Fruit fly (Drosophila melanogaster) whole organism, embryonic: ENCODE results near the gene Vsx1.

Source experiments
- CG10209 ChIP-seq: fragments of 200-800 bp; sonication (Bioruptor generic); optimal IDR thresholded peaks from 3 replicates; lab custom pipeline; 2017; ENCODE audit warnings: missing biosample characterization, mild to moderate bottlenecking, missing genetic modification characterization, missing genetic modification reagents
- CG10543 ChIP-seq: fragments of 200-800 bp; sonication (Bioruptor generic); optimal IDR thresholded peaks from 3 replicates; lab custom pipeline; 2017; ENCODE audit warnings: missing biosample characterization, mild to moderate bottlenecking, missing genetic modification characterization, moderate library complexity
- CG12299 ChIP-seq: fragments of 200-800 bp; sonication (Bioruptor generic); optimal IDR thresholded peaks from 2 replicates; lab custom pipeline; 2018; ENCODE audit warnings: missing biosample characterization, mild to moderate bottlenecking, missing genetic modification characterization
- CG13624 ChIP-seq: fragments of 200-800 bp; sonication (Bioruptor generic); optimal IDR thresholded peaks from 2 replicates; lab custom pipeline; 2016; ENCODE audit warnings: missing biosample characterization, missing genetic modification characterization
- CG1529 ChIP-seq: fragments of 200-800 bp; sonication (Bioruptor generic); optimal IDR thresholded peaks from 3 replicates; lab custom pipeline; 2018; ENCODE audit warnings: missing biosample characterization, missing genetic modification characterization
- CG15479 ChIP-seq: fragments of 200-800 bp; sonication (Bioruptor generic); optimal IDR thresholded peaks from 3 replicates; lab custom pipeline; 2019; ENCODE audit warnings: missing biosample characterization, mild to moderate bottlenecking, missing genetic modification characterization, moderate library complexity
- CG15601 ChIP-seq: fragments of 200-800 bp; sonication (Bioruptor generic); optimal IDR thresholded peaks from 3 replicates; lab custom pipeline; 2019; ENCODE audit warnings: missing biosample characterization, mild to moderate bottlenecking, missing genetic modification characterization, moderate library complexity
- CG17568 ChIP-seq: fragments of 200-800 bp; sonication (Bioruptor generic); optimal IDR thresholded peaks from 2 replicates; lab custom pipeline; 2018; ENCODE audit warnings: missing biosample characterization, mild to moderate bottlenecking, missing genetic modification characterization, moderate library complexity
- CG17829 ChIP-seq: fragments of 200-800 bp; optimal IDR thresholded peaks from 2 replicates; lab custom pipeline; 2019; ENCODE audit warnings: missing biosample characterization, mild to moderate bottlenecking, missing genetic modification characterization, moderate library complexity
- CG2129 ChIP-seq: fragments of 200-800 bp; sonication (Bioruptor generic); IDR thresholded peaks from 2 replicates; pipeline ENCODE4 v1.3.6; 2022; ENCODE audit warnings: missing biosample characterization, missing genetic modification characterization; ENCODE audit not compliant: partially characterized antibody
- CG2202 ChIP-seq: fragments of 200-800 bp; sonication (Bioruptor generic); optimal IDR thresholded peaks from 2 replicates; lab custom pipeline; 2018; ENCODE audit warnings: missing biosample characterization, mild to moderate bottlenecking, missing genetic modification characterization
- CG3281 ChIP-seq: fragments of 200-800 bp; sonication (Bioruptor generic); optimal IDR thresholded peaks from 3 replicates; lab custom pipeline; 2017; ENCODE audit warnings: missing biosample characterization, mild to moderate bottlenecking, missing genetic modification characterization
- CG3407 ChIP-seq: fragments of 200-800 bp; sonication (Bioruptor generic); optimal IDR thresholded peaks from 2 replicates; lab custom pipeline; 2018; ENCODE audit warnings: missing biosample characterization, mild to moderate bottlenecking, missing genetic modification characterization
- CG4707 ChIP-seq: fragments of 200-800 bp; sonication (Bioruptor generic); optimal IDR thresholded peaks from 2 replicates; lab custom pipeline; 2018; ENCODE audit warnings: missing biosample characterization, mild to moderate bottlenecking, missing genetic modification characterization, moderate library complexity
- CG5180 ChIP-seq: fragments of 200-800 bp; sonication (Bioruptor generic); optimal IDR thresholded peaks from 3 replicates; lab custom pipeline; 2017; ENCODE audit warnings: missing biosample characterization, missing genetic modification characterization, mild to moderate bottlenecking, moderate library complexity, missing genetic modification reagents
- CG5245 ChIP-seq: fragments of 200-800 bp; sonication (Bioruptor generic); optimal IDR thresholded peaks from 3 replicates; lab custom pipeline; 2016; ENCODE audit warnings: missing biosample characterization, missing genetic modification characterization
- CG6175 ChIP-seq: fragments of 200-800 bp; sonication (Bioruptor generic); IDR thresholded peaks from 3 replicates; pipeline ENCODE4 v1.3.6; 2022; ENCODE audit warnings: missing biosample characterization, missing genetic modification characterization
- CG6791 ChIP-seq: fragments of 200-800 bp; sonication (Bioruptor generic); IDR thresholded peaks from 3 replicates; pipeline ENCODE4 v1.3.6; 2022; ENCODE audit warnings: missing biosample characterization, missing genetic modification characterization; ENCODE audit not compliant: partially characterized antibody
- CG7786 ChIP-seq: fragments of 200-800 bp; sonication (Bioruptor generic); optimal IDR thresholded peaks from 2 replicates; lab custom pipeline; 2016; ENCODE audit warnings: missing biosample characterization, missing genetic modification characterization
- CG8944 ChIP-seq: fragments of 200-800 bp; sonication (Bioruptor generic); optimal IDR thresholded peaks from 3 replicates; lab custom pipeline; 2016; ENCODE audit warnings: missing biosample characterization, missing genetic modification characterization
- CG9817 ChIP-seq: fragments of 200-800 bp; sonication (Bioruptor generic); optimal IDR thresholded peaks from 2 replicates; lab custom pipeline; 2018; ENCODE audit warnings: missing biosample characterization, mild to moderate bottlenecking, missing genetic modification characterization, moderate library complexity
- Chrac-16 ChIP-seq: fragments of 200-800 bp; sonication (Bioruptor generic); optimal IDR thresholded peaks from 3 replicates; lab custom pipeline; 2016; ENCODE audit warnings: missing biosample characterization, missing genetic modification characterization
- D ChIP-seq, 2 experiments: fragments of 200-800 bp in 1 of 2; fragments of >200 bp in 1 of 2; sonication (Bioruptor generic) in 1 of 2; optimal IDR thresholded peaks; 2 replicates in 1 of 2; 3 replicates in 1 of 2; lab custom pipeline; 2017; ENCODE audit warnings: mild to moderate bottlenecking in 1 of 2, missing biosample characterization in 1 of 2, missing genetic modification characterization in 1 of 2, missing genetic modification reagents in 1 of 2
- D19A ChIP-seq: fragments of 200-800 bp; optimal IDR thresholded peaks from 3 replicates; lab custom pipeline; 2019; ENCODE audit warnings: missing biosample characterization, mild to moderate bottlenecking, missing genetic modification characterization, moderate library complexity
- Drgx ChIP-seq: fragments of 200-800 bp; sonication (Bioruptor generic); IDR thresholded peaks from 2 replicates; pipeline ENCODE4 v1.3.6; 2022; ENCODE audit warnings: missing biosample characterization, missing genetic modification characterization
- Ets65A ChIP-seq: fragments of 200-800 bp; sonication (Bioruptor generic); peaks from one replicate; lab custom pipeline; 2016; ENCODE audit warnings: missing biosample characterization, missing genetic modification characterization
- H15 ChIP-seq: fragments of 200-800 bp; sonication (Bioruptor generic); IDR thresholded peaks from 3 replicates; pipeline ENCODE4 v1.3.6; 2022; ENCODE audit warnings: missing biosample characterization, missing genetic modification characterization
- Hmr ChIP-seq: fragments of 200-800 bp; sonication (Bioruptor generic); optimal IDR thresholded peaks from 3 replicates; lab custom pipeline; 2017; ENCODE audit warnings: mild to moderate bottlenecking, missing biosample characterization, missing genetic modification reagents, missing genetic modification characterization
- Kr ChIP-seq: fragments of 200-800 bp; sonication (Bioruptor generic); optimal IDR thresholded peaks from 2 replicates; lab custom pipeline; 2017; ENCODE audit warnings: missing biosample characterization, mild to moderate bottlenecking, missing genetic modification characterization
- Lim3 ChIP-seq: fragments of 200-800 bp; sonication (Bioruptor generic); IDR thresholded peaks from 2 replicates; pipeline ENCODE4 v1.3.6; 2022; ENCODE audit warnings: missing biosample characterization, missing genetic modification characterization
- NK7.1 ChIP-seq: fragments of 200-800 bp; sonication (Bioruptor generic); optimal IDR thresholded peaks from 3 replicates; lab custom pipeline; 2016; ENCODE audit warnings: missing biosample characterization, missing genetic modification characterization
- Ptx1 ChIP-seq: fragments of 200-800 bp; sonication (Bioruptor generic); IDR thresholded peaks from 2 replicates; pipeline ENCODE4 v1.3.6; 2022; ENCODE audit warnings: missing biosample characterization, missing genetic modification characterization
- Sox102F ChIP-seq: fragments of 200-800 bp; sonication (Bioruptor generic); optimal IDR thresholded peaks from 2 replicates; lab custom pipeline; 2018; ENCODE audit warnings: missing biosample characterization, mild to moderate bottlenecking, missing genetic modification characterization, moderate library complexity
- Xbp1 ChIP-seq: fragments of 200-800 bp; sonication (Bioruptor generic); optimal IDR thresholded peaks from 3 replicates; lab custom pipeline; 2016; ENCODE audit warnings: missing biosample characterization, mild to moderate bottlenecking, missing genetic modification characterization
- ase ChIP-seq: fragments of 200-800 bp; sonication (Bioruptor generic); IDR thresholded peaks from 3 replicates; pipeline ENCODE4 v1.3.6; 2022; ENCODE audit warnings: missing biosample characterization, missing genetic modification characterization
- bbx ChIP-seq: fragments of 200-800 bp; sonication (Bioruptor generic); IDR thresholded peaks from 2 replicates; pipeline ENCODE4 v1.3.6; 2022; ENCODE audit warnings: missing biosample characterization, missing genetic modification characterization; ENCODE audit not compliant: partially characterized antibody
- chif ChIP-seq, 2 experiments: fragments of 200-800 bp; sonication (Bioruptor generic); optimal IDR thresholded peaks; 3 replicates each; lab custom pipeline; 2016; ENCODE audit warnings: missing biosample characterization in 2 of 2, missing genetic modification characterization in 2 of 2
- crc ChIP-seq: fragments of 200-800 bp; sonication (Bioruptor generic); optimal IDR thresholded peaks from 2 replicates; lab custom pipeline; 2016; ENCODE audit warnings: missing biosample characterization, missing genetic modification characterization
- croc ChIP-seq: fragments of 200-800 bp; sonication (Bioruptor generic); conservative IDR thresholded peaks from 3 replicates; pipeline ENCODE4 v1.3.6; 2022; ENCODE audit warnings: missing biosample characterization, missing genetic modification characterization
- dpn ChIP-seq, 2 experiments: fragments of 200-800 bp; sonication (Bioruptor generic); optimal IDR thresholded peaks; 3 replicates each; lab custom pipeline; 2016; ENCODE audit warnings: missing biosample characterization in 2 of 2, missing genetic modification characterization in 2 of 2
- gce ChIP-seq: fragments of 200-800 bp; sonication (Bioruptor generic); IDR thresholded peaks from 3 replicates; pipeline ENCODE4 v1.3.6; 2022; ENCODE audit warnings: missing biosample characterization, missing genetic modification characterization
- gcm ChIP-seq: fragments of 200-800 bp; sonication (Bioruptor generic); optimal IDR thresholded peaks from 2 replicates; lab custom pipeline; 2019; ENCODE audit warnings: missing biosample characterization, mild to moderate bottlenecking, missing genetic modification characterization, moderate library complexity
- ken ChIP-seq: fragments of 200-800 bp; sonication (Bioruptor generic); IDR thresholded peaks from 3 replicates; pipeline ENCODE4 v1.3.6; 2022; ENCODE audit warnings: missing biosample characterization, missing genetic modification characterization
- nau ChIP-seq: fragments of 200-800 bp; sonication (Bioruptor generic); optimal IDR thresholded peaks from 3 replicates; lab custom pipeline; 2017; ENCODE audit warnings: missing biosample characterization, mild to moderate bottlenecking, missing genetic modification characterization, missing genetic modification reagents
- nmo ChIP-seq: fragments of 200-800 bp; sonication (Bioruptor generic); optimal IDR thresholded peaks from 2 replicates; lab custom pipeline; 2018; ENCODE audit warnings: missing biosample characterization, mild to moderate bottlenecking, missing genetic modification characterization, moderate library complexity
- phol ChIP-seq: fragments of 200-800 bp; sonication (Bioruptor generic); optimal IDR thresholded peaks from 3 replicates; lab custom pipeline; 2018; ENCODE audit warnings: missing biosample characterization, mild to moderate bottlenecking, missing genetic modification characterization, moderate library complexity
- pnt ChIP-seq: fragments of 200-800 bp; sonication (Bioruptor generic); optimal IDR thresholded peaks from 3 replicates; lab custom pipeline; 2016; ENCODE audit warnings: missing biosample characterization, missing genetic modification characterization
- vfl ChIP-seq: fragments of 200-800 bp; sonication (Bioruptor generic); optimal IDR thresholded peaks from 2 replicates; lab custom pipeline; 2016; ENCODE audit warnings: missing biosample characterization, missing genetic modification characterization
- zen ChIP-seq: fragments of 200-800 bp; sonication (Bioruptor generic); optimal IDR thresholded peaks from 3 replicates; lab custom pipeline; 2018; ENCODE audit warnings: missing biosample characterization, mild to moderate bottlenecking, missing genetic modification characterization, moderate library complexity

The Vsx1 gene

DNA sequence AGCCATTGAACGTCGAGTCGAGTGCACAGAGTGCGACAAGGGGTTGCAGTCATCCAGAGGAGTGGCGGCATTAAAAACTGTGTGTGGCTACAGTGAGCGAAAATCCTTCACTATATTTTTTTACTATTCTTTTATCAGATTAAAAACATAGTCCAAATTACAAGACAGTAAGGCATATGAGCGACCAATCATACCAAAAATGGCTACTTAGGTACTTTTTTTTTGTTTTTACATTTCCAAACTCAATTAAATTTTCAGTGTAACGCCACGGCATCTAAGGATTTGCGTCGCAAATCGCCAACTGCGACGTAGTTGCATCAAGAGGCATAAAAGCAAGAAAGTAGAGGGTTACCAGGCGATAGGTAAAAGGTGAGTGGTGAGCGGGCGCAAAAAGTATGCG is 45.0 kb downstream of the Vsx1 start (continued):
- TF ChIP-seq zen (peak; percentile 19), nmo (GFP tag; lab: Kevin White, UChicago) (peak; percentile 25), CG6175 (GFP tag; lab: Robert Waterston, UW) (no peak), Chrac-16 (GFP tag; lab: Kevin White, UChicago) (peak; percentile 46), Drgx (0 out of 2 replicates have a peak, but pooled peaks have one; percentile 21), CG12299 (tag; lab: Kevin White, UChicago) (no peak), NK7.1 (GFP tag; lab: Kevin White, UChicago) (no peak), CG3281 (peak; percentile 16), D (optimal IDR thresholded peaks at IDR 0.05; lab: Kevin White, UChicago) (no peak), D (GFP tag; optimal IDR thresholded peaks at IDR 0.05; lab: Kevin White, UChicago) (peak; percentile 49), vfl (no peak), CG13624 (GFP tag; lab: Kevin White, UChicago) (peak; percentile 26), crc (peak; percentile 13), CG17829 (tag; lab: Kevin White, UChicago) (peak; percentile 2), CG17568 (GFP tag; lab: Kevin White, UChicago) (peak; percentile 10), CG9817 (tag; lab: Kevin White, UChicago) (peak; percentile 15), phol (tag; lab: Kevin White, UChicago) (peak; percentile 62), CG3407 (GFP tag; lab: Kevin White, UChicago) (peak; percentile 7), croc (peak; percentile 45; the same call in 2 of the 3 replicates), CG10209 (GFP tag; lab: Kevin White, UChicago) (no peak), CG2129 (GFP tag; lab: Robert Waterston, UW) (no peak), CG2202 (tag; lab: Kevin White, UChicago) (peak; percentile 33), Ptx1 (GFP tag; lab: Robert Waterston, UW) (peak; percentile 35), CG10543 (GFP tag; lab: Kevin White, UChicago) (no peak), Lim3 (GFP tag; lab: Robert Waterston, UW) (no peak), CG5180 (GFP tag; lab: Kevin White, UChicago) (peak; percentile 9), Xbp1 (GFP tag; lab: Kevin White, UChicago) (peak; percentile 53), Ets65A (GFP tag; lab: Kevin White, UChicago) (peak; percentile 84), ase (GFP tag; lab: Robert Waterston, UW) (no peak), ken (peak; percentile 60; the same call in 2 of the 3 replicates), gce (0 out of 3 replicates have a peak, but pooled peaks have one; percentile 26), chif (GFP tag; optimal IDR thresholded peaks at IDR 0.05; lab: Kevin White, UChicago) (peak in 1 of 2 experiments; percentile 47), pnt (peak; percentile 35), CG4707 (GFP tag; lab: Kevin White, UChicago) (no peak), nau (no peak), CG1529 (GFP tag; lab: Kevin White, UChicago) (peak; percentile 45), Kr (no peak), gcm (GFP tag; lab: Kevin White, UChicago) (peak; percentile 37), CG6791 (GFP tag; lab: Robert Waterston, UW) (no peak), H15 (no peak; the same call in 2 of the 3 replicates), Hmr (GFP tag; lab: Kevin White, UChicago) (peak; percentile 14), dpn (GFP tag; optimal IDR thresholded peaks at IDR 0.05; lab: Kevin White, UChicago) (peak in 1 of 2 experiments; percentile 44), D19A (peak; percentile 50), CG15479 (no peak), bbx (GFP tag; lab: Robert Waterston, UW) (no peak), CG7786 (GFP tag; lab: Kevin White, UChicago) (peak; percentile 53), CG5245 (GFP tag; lab: Kevin White, UChicago) (peak; percentile 0), CG15601 (tag; lab: Kevin White, UChicago) (peak; percentile 37), Sox102F (GFP tag; lab: Kevin White, UChicago) (peak; percentile 53), CG8944 (peak; percentile 26)
